Worm (Caenorhabditis elegans) whole organism, L2 larva: ENCODE measurements around the gene F53C11.1.

ENCODE experiments used
- C34F6.9 ChIP-seq: fragments of 150-350 bp; optimal IDR thresholded peaks from 2 replicates; lab custom pipeline; 2014; ENCODE audit warnings: missing biosample characterization, missing genetic modification characterization
- F13H6.1 ChIP-seq: sonication (generic microtip); optimal IDR thresholded peaks from 2 replicates; lab custom pipeline; 2016; ENCODE audit warnings: missing genetic modification characterization, missing compliant biosample characterization
- ZK546.5 ChIP-seq: sonication (generic microtip); optimal IDR thresholded peaks from 2 replicates; lab custom pipeline; 2017; ENCODE audit warnings: missing biosample characterization, missing genetic modification characterization
- alr-1 ChIP-seq: fragments of 150-350 bp; optimal IDR thresholded peaks from 2 replicates; lab custom pipeline; 2014; ENCODE audit warnings: missing biosample characterization, missing genetic modification characterization
- ama-1 ChIP-seq: fragments of 150-350 bp; optimal IDR thresholded peaks from 2 replicates; lab custom pipeline; 2018; ENCODE audit warnings: inconsistent platforms
- blmp-1 ChIP-seq: sonication (generic microtip); optimal IDR thresholded peaks from 2 replicates; lab custom pipeline; 2017; ENCODE audit warnings: missing genetic modification characterization, mild to moderate bottlenecking, missing compliant biosample characterization, antibody characterized with exemption, moderate library complexity; ENCODE audit not compliant: insufficient read depth
- ceh-16 ChIP-seq: fragments of 150-350 bp; optimal IDR thresholded peaks from 2 replicates; lab custom pipeline; 2014; ENCODE audit warnings: missing biosample characterization, missing genetic modification characterization
- crh-2 ChIP-seq: sonication (generic microtip); optimal IDR thresholded peaks from 2 replicates; lab custom pipeline; 2017; ENCODE audit warnings: missing biosample characterization, missing genetic modification characterization
- dmd-4 ChIP-seq: sonication (generic microtip); optimal IDR thresholded peaks from 2 replicates; lab custom pipeline; 2017; ENCODE audit warnings: missing biosample characterization, missing genetic modification characterization
- egl-27 ChIP-seq: sonication (generic microtip); optimal IDR thresholded peaks from 3 replicates; lab custom pipeline; 2017; ENCODE audit warnings: missing biosample characterization, missing genetic modification reagents, missing genetic modification characterization
- fos-1 ChIP-seq: fragments of 150-350 bp; optimal IDR thresholded peaks from 2 replicates; lab custom pipeline; 2014; ENCODE audit warnings: missing biosample characterization, missing genetic modification characterization
- lin-11 ChIP-seq: fragments of 150-350 bp; sonication (generic microtip); optimal IDR thresholded peaks from 2 replicates; lab custom pipeline; 2014; ENCODE audit warnings: missing biosample characterization, missing genetic modification characterization, inconsistent platforms, mixed read lengths
- lin-13 ChIP-seq: fragments of 150-350 bp; optimal IDR thresholded peaks from 2 replicates; lab custom pipeline; 2014; ENCODE audit warnings: missing biosample characterization, missing genetic modification reagents, missing genetic modification characterization
- lin-39 ChIP-seq: fragments of 150-350 bp; optimal IDR thresholded peaks from 2 replicates; lab custom pipeline; 2014; ENCODE audit warnings: missing biosample characterization, missing genetic modification reagents, missing genetic modification characterization
- lsy-2 ChIP-seq, 2 experiments: fragments of 150-350 bp in 1 of 2; sonication (generic microtip) in 1 of 2; optimal IDR thresholded peaks; 2 replicates each; lab custom pipeline; 2014 to 2017; ENCODE audit warnings: missing biosample characterization in 2 of 2, missing genetic modification characterization in 2 of 2
- mbf-1 ChIP-seq: sonication (generic microtip); optimal IDR thresholded peaks from 2 replicates; lab custom pipeline; 2017; ENCODE audit warnings: missing biosample characterization, missing genetic modification characterization
- mdl-1 ChIP-seq, 2 experiments: fragments of 150-350 bp in 1 of 2; sonication (generic microtip) in 1 of 2; optimal IDR thresholded peaks; 2 replicates each; lab custom pipeline; 2017; ENCODE audit warnings: missing biosample characterization in 2 of 2, missing genetic modification characterization in 2 of 2
- nhr-10 ChIP-seq: sonication (generic microtip); optimal IDR thresholded peaks from 2 replicates; lab custom pipeline; 2017; ENCODE audit warnings: missing biosample characterization, missing genetic modification characterization
- nhr-11 ChIP-seq: fragments of 150-350 bp; optimal IDR thresholded peaks from 2 replicates; lab custom pipeline; 2014; ENCODE audit warnings: missing biosample characterization, missing genetic modification characterization
- nhr-129 ChIP-seq: fragments of 150-350 bp; optimal IDR thresholded peaks from 2 replicates; lab custom pipeline; 2014; ENCODE audit warnings: missing biosample characterization, missing genetic modification characterization
- nhr-25 ChIP-seq: fragments of 150-350 bp; sonication (generic microtip); optimal IDR thresholded peaks from 3 replicates; lab custom pipeline; 2014; ENCODE audit warnings: missing biosample characterization, missing genetic modification characterization
- nhr-6 ChIP-seq: fragments of 150-350 bp; optimal IDR thresholded peaks from 2 replicates; lab custom pipeline; 2014; ENCODE audit warnings: missing biosample characterization, missing genetic modification characterization
- nhr-77 ChIP-seq: fragments of 150-350 bp; optimal IDR thresholded peaks from 2 replicates; lab custom pipeline; 2014; ENCODE audit warnings: missing biosample characterization, missing genetic modification characterization
- sem-4 ChIP-seq: fragments of 150-350 bp; optimal IDR thresholded peaks from 2 replicates; lab custom pipeline; 2014; ENCODE audit warnings: missing biosample characterization, missing genetic modification reagents, missing genetic modification characterization
- skn-1 ChIP-seq: sonication (generic microtip); optimal IDR thresholded peaks from 2 replicates; lab custom pipeline; 2017; ENCODE audit warnings: missing biosample characterization, missing genetic modification characterization
- sma-3 ChIP-seq: sonication (generic microtip); optimal IDR thresholded peaks from 2 replicates; lab custom pipeline; 2016; ENCODE audit warnings: missing genetic modification reagents, missing genetic modification characterization, missing compliant biosample characterization
- sma-9 ChIP-seq, 2 experiments: fragments of 150-350 bp in 1 of 2; sonication (generic microtip) in 1 of 2; optimal IDR thresholded peaks; 2 replicates each; lab custom pipeline; 2014 to 2016; ENCODE audit warnings: missing genetic modification characterization in 2 of 2, mild to moderate bottlenecking in 1 of 2, missing biosample characterization in 1 of 2, missing compliant biosample characterization in 1 of 2, missing genetic modification reagents in 1 of 2, moderate library complexity in 1 of 2
- snpc-4 ChIP-seq: fragments of 150-350 bp; optimal IDR thresholded peaks from 2 replicates; lab custom pipeline; 2014; ENCODE audit warnings: missing biosample characterization, missing genetic modification characterization
- unc-39 ChIP-seq: fragments of 150-350 bp; optimal IDR thresholded peaks from 2 replicates; lab custom pipeline; 2014; ENCODE audit warnings: missing biosample characterization, missing genetic modification characterization
- unc-55 ChIP-seq: fragments of 150-350 bp; sonication (generic microtip); optimal IDR thresholded peaks from 3 replicates; lab custom pipeline; 2014; ENCODE audit warnings: missing biosample characterization, missing genetic modification reagents, missing genetic modification characterization
- unc-62 ChIP-seq: fragments of 150-350 bp; optimal IDR thresholded peaks from 2 replicates; lab custom pipeline; 2014; ENCODE audit warnings: missing biosample characterization, missing genetic modification reagents, missing genetic modification characterization

Gene F53C11.1

ce11 chrV:13751811-13752210 lies 23.8 kb upstream of the F53C11.1 start, which contains the start of gene cld-9:
TSS of gene cld-9 (minus strand) at chrV:13751891.
- no peak for TF ChIP-seq mbf-1 (tag; lab: Kevin White, UChicago)
- no peak for TF ChIP-seq dmd-4 (tag; lab: Kevin White, UChicago)
- TF ChIP-seq nhr-11, result no peak
- peak; percentile 63 for TF ChIP-seq fos-1 (tag; lab: Kevin White, UChicago)
- no peak for TF ChIP-seq nhr-77 (tag; lab: Kevin White, UChicago)
- peak; percentile 37 for TF ChIP-seq sma-9 (GFP tag; optimal IDR thresholded peaks at IDR 0.05; lab: Kevin White, UChicago)
- TF ChIP-seq sma-9 (tag; optimal IDR thresholded peaks at IDR 0.05; lab: Kevin White, UChicago), result no peak
- no peak for TF ChIP-seq unc-39
- TF ChIP-seq nhr-129 (tag; lab: Kevin White, UChicago), result no peak
- no peak for TF ChIP-seq alr-1 (tag; lab: Kevin White, UChicago)
- TF ChIP-seq crh-2, result no peak
- TF ChIP-seq, all 48 proteins: peak for 2

- TF ChIP-seq blmp-1 (no peak), unc-62 (no peak), lsy-2 (tag; optimal IDR thresholded peaks at IDR 0.05; lab: Kevin White, UChicago) (no peak), dmd-4 (tag; lab: Kevin White, UChicago) (no peak), skn-1 (tag; lab: Kevin White, UChicago) (no peak), nhr-10 (no peak), egl-27 (no peak), ama-1 (no peak), nhr-129 (tag; lab: Kevin White, UChicago) (no peak), nhr-77 (tag; lab: Kevin White, UChicago) (no peak), sma-3 (GFP tag; lab: Kevin White, UChicago) (no peak), sem-4 (tag; lab: Kevin White, UChicago) (no peak), crh-2 (no peak)
Observed at ce11 chrV:13753481-13753880, 22.1 kb upstream of the F53C11.1 start, which contains the start of gene F20G2.1. TSS of gene F20G2.1 (minus strand) at chrV:13753581.

- TF ChIP-seq sma-9 (GFP tag; optimal IDR thresholded peaks at IDR 0.05; lab: Kevin White, UChicago) (peak; percentile 13), sma-9 (tag; optimal IDR thresholded peaks at IDR 0.05; lab: Kevin White, UChicago) (no peak), C34F6.9 (tag; lab: Kevin White, UChicago) (peak; percentile 30), fos-1 (tag; lab: Kevin White, UChicago) (peak; percentile 32), nhr-6 (no peak), lin-39 (tag; lab: Kevin White, UChicago) (no peak), nhr-25 (peak; percentile 11), mdl-1 (tag; optimal IDR thresholded peaks at IDR 0.05; lab: Kevin White, UChicago) (no peak), skn-1 (tag; lab: Kevin White, UChicago) (peak; percentile 54), F13H6.1 (peak; percentile 12)
- TF ChIP-seq, all 48 proteins: peak for 6
Observed at ce11 chrV:13756359-13757091, 19.1 kb upstream of the F53C11.1 start, which contains the start of gene F20G2.2. TSS of gene F20G2.2 (minus strand) at chrV:13756409.

ce11 chrV:13757349-13757748 lies 18.2 kb upstream of the F53C11.1 start:
- TF ChIP-seq skn-1 (tag; lab: Kevin White, UChicago), result peak; percentile 37
- TF ChIP-seq ceh-16 (tag; lab: Kevin White, UChicago), result no peak
- no peak for TF ChIP-seq blmp-1
- TF ChIP-seq crh-2, result peak; percentile 3
- TF ChIP-seq snpc-4 (tag; lab: Kevin White, UChicago), result peak; percentile 1
- TF ChIP-seq lsy-2 (tag; optimal IDR thresholded peaks at IDR 0.05; lab: Kevin White, UChicago), result peak in 1 of 2 experiments; percentile 60
- peak; percentile 39 for TF ChIP-seq fos-1 (tag; lab: Kevin White, UChicago)
- peak; percentile 25 for TF ChIP-seq lin-13 (GFP tag; lab: Kevin White, UChicago)
- peak; percentile 76 for TF ChIP-seq C34F6.9 (tag; lab: Kevin White, UChicago)
- TF ChIP-seq ZK546.5 (tag; lab: Kevin White, UChicago), result no peak
- peak; percentile 94 for TF ChIP-seq unc-55 (GFP tag; lab: Kevin White, UChicago)
- TF ChIP-seq sma-9 (GFP tag; optimal IDR thresholded peaks at IDR 0.05; lab: Kevin White, UChicago), result peak; percentile 4
- TF ChIP-seq sma-9 (tag; optimal IDR thresholded peaks at IDR 0.05; lab: Kevin White, UChicago), result no peak

- TF ChIP-seq unc-39 (no peak), lin-11 (tag; lab: Kevin White, UChicago) (peak; percentile 33), lsy-2 (tag; optimal IDR thresholded peaks at IDR 0.05; lab: Kevin White, UChicago) (no peak)
Observed at ce11 chrV:13762426-13763127, 13.0 kb upstream of the F53C11.1 start, which contains the start of gene F20G2.6. TSS of gene F20G2.6 (plus strand) at chrV:13763077.
